Worm (Caenorhabditis elegans): ENCODE data around the gene nhr-18.

ce11 chrV:2225130-2225529 is 1.9 kb upstream of the nhr-18 start, which contains the start of gene nhr-103:
- TF ChIP-seq him-1 (tag; optimal IDR thresholded peaks at IDR 0.05) (no peak), dao-5 (tag; optimal IDR thresholded peaks at IDR 0.05) (no peak), W03F9.2 (tag; optimal IDR thresholded peaks at IDR 0.05) (no peak)
